Fruit fly (Drosophila melanogaster) whole organism, pupa: ENCODE results near the gene RabGGTa.

Experiments used
- CG10348 ChIP-seq: fragments of 200-800 bp; sonication (Bioruptor generic); IDR thresholded peaks from 2 replicates; pipeline ENCODE4 v1.3.6; 2022; ENCODE audit warnings: missing biosample characterization, missing genetic modification characterization
- CG12605 ChIP-seq: fragments of 200-800 bp; sonication (Bioruptor generic); IDR thresholded peaks from 2 replicates; pipeline ENCODE4 v1.3.6; 2022; ENCODE audit warnings: missing biosample characterization, missing genetic modification characterization
- CG13204 ChIP-seq: fragments of 200-800 bp; sonication (Bioruptor generic); optimal IDR thresholded peaks from 2 replicates; lab custom pipeline; 2018; ENCODE audit warnings: missing biosample characterization, mild to moderate bottlenecking, missing genetic modification characterization, moderate library complexity
- CG14655 ChIP-seq: fragments of 200-800 bp; sonication (Bioruptor generic); optimal IDR thresholded peaks from 3 replicates; lab custom pipeline; 2017; ENCODE audit warnings: mild to moderate bottlenecking, missing biosample characterization, missing genetic modification reagents, missing genetic modification characterization
- CG15710 ChIP-seq: fragments of 200-800 bp; sonication (Bioruptor generic); optimal IDR thresholded peaks from 2 replicates; lab custom pipeline; 2018; ENCODE audit warnings: missing biosample characterization, mild to moderate bottlenecking, missing genetic modification characterization, moderate library complexity
- CG17806 ChIP-seq: fragments of 200-800 bp; sonication (Bioruptor generic); optimal IDR thresholded peaks from 2 replicates; lab custom pipeline; 2018; ENCODE audit warnings: missing biosample characterization, mild to moderate bottlenecking, missing genetic modification characterization, moderate library complexity
- CG32121 ChIP-seq: fragments of 200-800 bp; sonication (Bioruptor generic); IDR thresholded peaks from 2 replicates; pipeline ENCODE4 v1.3.6; 2022; ENCODE audit warnings: missing biosample characterization, missing genetic modification characterization
- CG34367 ChIP-seq: fragments of 200-800 bp; sonication (Bioruptor generic); optimal IDR thresholded peaks from 2 replicates; lab custom pipeline; 2018; ENCODE audit warnings: missing biosample characterization, mild to moderate bottlenecking, missing genetic modification characterization
- CG4496 ChIP-seq: fragments of 200-800 bp; sonication (Bioruptor generic); IDR thresholded peaks from 3 replicates; pipeline ENCODE4 v1.3.6; 2022; ENCODE audit warnings: missing biosample characterization, missing genetic modification characterization
- CG8159 ChIP-seq: fragments of 200-800 bp; sonication (Bioruptor generic); optimal IDR thresholded peaks from 3 replicates; lab custom pipeline; 2018; ENCODE audit warnings: missing biosample characterization, mild to moderate bottlenecking, missing genetic modification characterization, moderate library complexity
- CG8301 ChIP-seq: fragments of 200-800 bp; sonication (Bioruptor generic); optimal IDR thresholded peaks from 2 replicates; lab custom pipeline; 2018; ENCODE audit warnings: missing biosample characterization, mild to moderate bottlenecking, missing genetic modification characterization
- CG9948 ChIP-seq: fragments of 200-800 bp; sonication (Bioruptor generic); optimal IDR thresholded peaks from 2 replicates; lab custom pipeline; 2018; ENCODE audit warnings: missing biosample characterization, mild to moderate bottlenecking, missing genetic modification characterization, moderate library complexity
- D1 ChIP-seq: fragments of 200-800 bp; sonication (Bioruptor generic); optimal IDR thresholded peaks from 2 replicates; lab custom pipeline; 2018; ENCODE audit warnings: missing biosample characterization, mild to moderate bottlenecking, missing genetic modification characterization, moderate library complexity
- EcR ChIP-seq: fragments of 200-800 bp; sonication (Bioruptor generic); optimal IDR thresholded peaks from 3 replicates; lab custom pipeline; 2019; ENCODE audit warnings: missing biosample characterization, missing genetic modification characterization, mild to moderate bottlenecking, moderate library complexity, missing genetic modification reagents
- Ets98B ChIP-seq: fragments of 200-800 bp; sonication (Bioruptor generic); IDR thresholded peaks from 2 replicates; pipeline ENCODE4 v1.3.6; 2022; ENCODE audit warnings: missing biosample characterization, missing genetic modification characterization
- Pif1A ChIP-seq: fragments of 200-800 bp; sonication (Bioruptor generic); optimal IDR thresholded peaks from 3 replicates; lab custom pipeline; 2016; ENCODE audit warnings: missing biosample characterization, missing genetic modification characterization
- Pif1B ChIP-seq: fragments of 200-800 bp; sonication (Bioruptor generic); optimal IDR thresholded peaks from 3 replicates; lab custom pipeline; 2016; ENCODE audit warnings: missing biosample characterization, missing genetic modification characterization
- Snoo ChIP-seq: fragments of 200-800 bp; sonication (Bioruptor generic); optimal IDR thresholded peaks from 3 replicates; lab custom pipeline; 2017; ENCODE audit warnings: missing biosample characterization, mild to moderate bottlenecking, missing genetic modification characterization, inconsistent platforms
- fd96Ca ChIP-seq: fragments of 200-800 bp; sonication (Bioruptor generic); IDR thresholded peaks from 3 replicates; pipeline ENCODE4 v1.3.6; 2022; ENCODE audit warnings: missing biosample characterization, missing genetic modification characterization
- gl ChIP-seq: fragments of 200-800 bp; sonication (Bioruptor generic); optimal IDR thresholded peaks from 2 replicates; lab custom pipeline; 2018; ENCODE audit warnings: missing biosample characterization, mild to moderate bottlenecking, missing genetic modification characterization
- rn ChIP-seq: fragments of 200-800 bp; sonication (Bioruptor generic); IDR thresholded peaks from 2 replicates; pipeline ENCODE4 v1.3.6; 2022; ENCODE audit warnings: missing biosample characterization, missing genetic modification characterization

Gene RabGGTa

dm6 chr3R:5100323-5101055 lies 27.4 kb upstream of the RabGGTa start:
- TF ChIP-seq D1 (tag; lab: Kevin White, UChicago) (peak; percentile 33), Pif1A (GFP tag; lab: Kevin White, UChicago) (peak; percentile 29), CG13204 (GFP tag; lab: Kevin White, UChicago) (no peak), CG8159 (peak; percentile 67), Pif1B (GFP tag; lab: Kevin White, UChicago) (peak; percentile 43), CG15710 (peak; percentile 22), CG12605 (no peak), CG8301 (tag; lab: Kevin White, UChicago) (peak; percentile 64), EcR (GFP tag; lab: Kevin White, UChicago) (no peak), CG34367 (tag; lab: Kevin White, UChicago) (peak; percentile 55), CG9948 (peak; percentile 54), CG17806 (tag; lab: Kevin White, UChicago) (peak; percentile 72), Snoo (tag; lab: Kevin White, UChicago) (peak; percentile 64), CG10348 (no peak), CG14655 (peak; percentile 72), CG4496 (GFP tag; lab: Robert Waterston, UW) (no peak)

dm6 chr3R:5102407-5102806 lies 25.5 kb upstream of the RabGGTa start:
- no peak for TF ChIP-seq CG4496 (GFP tag; lab: Robert Waterston, UW)
- no peak for TF ChIP-seq gl (tag; lab: Kevin White, UChicago)
- TF ChIP-seq D1 (tag; lab: Kevin White, UChicago): no peak
- no peak for TF ChIP-seq CG14655

- TF ChIP-seq EcR (GFP tag; lab: Kevin White, UChicago) (no peak), Pif1A (GFP tag; lab: Kevin White, UChicago) (peak; percentile 51), Pif1B (GFP tag; lab: Kevin White, UChicago) (peak; percentile 7), D1 (tag; lab: Kevin White, UChicago) (no peak), CG9948 (peak; percentile 2), rn (GFP tag; lab: Robert Waterston, UW) (no peak), CG32121 (GFP tag; lab: Robert Waterston, UW) (no peak), CG34367 (tag; lab: Kevin White, UChicago) (no peak), CG14655 (peak; percentile 15), Snoo (tag; lab: Kevin White, UChicago) (peak; percentile 3), CG8159 (peak; percentile 46), CG12605 (no peak), fd96Ca (GFP tag; lab: Robert Waterston, UW) (no peak), CG13204 (GFP tag; lab: Kevin White, UChicago) (no peak), CG15710 (peak; percentile 29), CG8301 (tag; lab: Kevin White, UChicago) (no peak), Ets98B (GFP tag; lab: Robert Waterston, UW) (no peak), CG10348 (no peak), gl (tag; lab: Kevin White, UChicago) (no peak), CG4496 (GFP tag; lab: Robert Waterston, UW) (no peak), CG17806 (tag; lab: Kevin White, UChicago) (no peak)
- TF ChIP-seq, all 21 proteins: peak for 7
Measured at dm6 chr3R:5103362-5104003, 24.4 kb upstream of the RabGGTa start.

dm6 chr3R:5104212-5104611 lies 23.7 kb upstream of the RabGGTa start:
- TF ChIP-seq Pif1B (GFP tag; lab: Kevin White, UChicago): no peak
- TF ChIP-seq rn (GFP tag; lab: Robert Waterston, UW): no peak
- TF ChIP-seq, all 21 proteins: peak for 0

dm6 chr3R:5105439-5105838 lies 22.4 kb upstream of the RabGGTa start:
- TF ChIP-seq Snoo (tag; lab: Kevin White, UChicago) (no peak), D1 (tag; lab: Kevin White, UChicago) (no peak), CG10348 (no peak), CG17806 (tag; lab: Kevin White, UChicago) (no peak), CG32121 (GFP tag; lab: Robert Waterston, UW) (no peak), Pif1B (GFP tag; lab: Kevin White, UChicago) (no peak), fd96Ca (GFP tag; lab: Robert Waterston, UW) (no peak), rn (GFP tag; lab: Robert Waterston, UW) (no peak), CG34367 (tag; lab: Kevin White, UChicago) (no peak), Pif1A (GFP tag; lab: Kevin White, UChicago) (no peak), Ets98B (GFP tag; lab: Robert Waterston, UW) (no peak), EcR (GFP tag; lab: Kevin White, UChicago) (no peak), gl (tag; lab: Kevin White, UChicago) (no peak), CG4496 (GFP tag; lab: Robert Waterston, UW) (no peak), CG14655 (no peak), CG12605 (no peak), CG13204 (GFP tag; lab: Kevin White, UChicago) (no peak), CG8159 (no peak), CG9948 (no peak)
- TF ChIP-seq, all 21 proteins: peak for 0

- no peak for TF ChIP-seq CG4496 (GFP tag; lab: Robert Waterston, UW)
Measured at dm6 chr3R:5106917-5107316, 21.0 kb upstream of the RabGGTa start.
